Fruit fly (Drosophila melanogaster): ENCODE data around the gene CG13065.

The CG13065 gene

dm6 chr3L:16231857-16232256, 45.4 kb upstream of the CG13065 start, which contains the start of the genes PDCD-5 and MED10 (continued):
- no peak for TF ChIP-seq Six4 (GFP tag; optimal IDR thresholded peaks at IDR 0.05)
- no peak for TF ChIP-seq zfh1 (GFP tag; IDR thresholded peaks at IDR 0.05)
- TF ChIP-seq nerfin-1 (tag; optimal IDR thresholded peaks at IDR 0.05), result peak; percentile 64
- TF ChIP-seq CG18476 (GFP tag; optimal IDR thresholded peaks at IDR 0.05), result no peak
- TF ChIP-seq odd (GFP tag; optimal IDR thresholded peaks at IDR 0.05), result no peak
- no peak for TF ChIP-seq Vsx1 (GFP tag; optimal IDR thresholded peaks at IDR 0.05)
- no peak for TF ChIP-seq lbe (GFP tag; optimal IDR thresholded peaks at IDR 0.05)
- no peak for TF ChIP-seq tio (GFP tag; optimal IDR thresholded peaks at IDR 0.05)
- no peak for TF ChIP-seq CG11723 (GFP tag; optimal IDR thresholded peaks at IDR 0.05)
- no peak for TF ChIP-seq gt (GFP tag; IDR thresholded peaks at IDR 0.05)
- peak; percentile 35 for TF ChIP-seq NfI (GFP tag; optimal IDR thresholded peaks at IDR 0.05)
- TF ChIP-seq Asciz (GFP tag; optimal IDR thresholded peaks at IDR 0.05), result no peak
- no peak for TF ChIP-seq B-H2 (GFP tag; optimal IDR thresholded peaks at IDR 0.05)
- no peak for TF ChIP-seq NFAT (GFP tag; IDR thresholded peaks at IDR 0.05)
- no peak for TF ChIP-seq abd-A (tag; optimal IDR thresholded peaks at IDR 0.05)
- no peak for TF ChIP-seq pnt (GFP tag; optimal IDR thresholded peaks at IDR 0.05)
- peak; percentile 89 for TF ChIP-seq Med (GFP tag)
- TF ChIP-seq knrl (GFP tag; IDR thresholded peaks at IDR 0.05; ENCODE audit: partially characterized antibody), result peak; percentile 30; the same call in 1 of the 3 replicates
- no peak for TF ChIP-seq dmrt99B (tag; optimal IDR thresholded peaks at IDR 0.05)
- no peak for TF ChIP-seq jing (GFP tag; optimal IDR thresholded peaks at IDR 0.05)
- TF ChIP-seq wor (GFP tag; IDR thresholded peaks at IDR 0.05), result no peak
- no peak for TF ChIP-seq CG4328 (GFP tag; optimal IDR thresholded peaks at IDR 0.05)
- no peak for TF ChIP-seq bigmax (GFP tag; optimal IDR thresholded peaks at IDR 0.05)
- TF ChIP-seq CG10959 (GFP tag; IDR thresholded peaks at IDR 0.05), result peak; percentile 33; the same call in 1 of the 2 replicates
- TF ChIP-seq CG4282 (GFP tag; optimal IDR thresholded peaks at IDR 0.05), result no peak
- TF ChIP-seq CG14710 (tag; optimal IDR thresholded peaks at IDR 0.05), result peak; percentile 83
- TF ChIP-seq chm (GFP tag; IDR thresholded peaks at IDR 0.05), result no peak
- no peak for TF ChIP-seq H2.0 (GFP tag; IDR thresholded peaks at IDR 0.05)
- TF ChIP-seq bab2 (GFP tag; optimal IDR thresholded peaks at IDR 0.05), result no peak
- no peak; the same call in 1 of the 2 replicates for TF ChIP-seq E2f2 (GFP tag; IDR thresholded peaks at IDR 0.05)
- no peak for TF ChIP-seq Antp (GFP tag; optimal IDR thresholded peaks at IDR 0.05)
- TF ChIP-seq tgo (GFP tag; IDR thresholded peaks at IDR 0.05), result no peak
- no peak for TF ChIP-seq B-H1 (GFP tag; IDR thresholded peaks at IDR 0.05)
- no peak for TF ChIP-seq CG32767 (GFP tag; IDR thresholded peaks at IDR 0.05)
- TF ChIP-seq CG32772 (GFP tag; IDR thresholded peaks at IDR 0.05), result no peak
- TF ChIP-seq CG6683 (GFP tag; optimal IDR thresholded peaks at IDR 0.05), result no peak
- TF ChIP-seq Ravus (GFP tag; IDR thresholded peaks at IDR 0.05), result no peak
- TF ChIP-seq CG4360 (GFP tag; IDR thresholded peaks at IDR 0.05), result no peak
- TF ChIP-seq GATAe (GFP tag; conservative IDR thresholded peaks at IDR 0.05), result no peak
- TF ChIP-seq mam (GFP tag; optimal IDR thresholded peaks at IDR 0.05), result no peak
- no peak for TF ChIP-seq CG5953 (GFP tag; IDR thresholded peaks at IDR 0.05)
- no peak for TF ChIP-seq Optix (GFP tag; IDR thresholded peaks at IDR 0.05)
- no peak for TF ChIP-seq CG12942 (GFP tag; optimal IDR thresholded peaks at IDR 0.05)
- no peak for TF ChIP-seq gem (tag; optimal IDR thresholded peaks at IDR 0.05)
- TF ChIP-seq gcm2 (GFP tag; optimal IDR thresholded peaks at IDR 0.05), result no peak
- TF ChIP-seq CG6813 (GFP tag; optimal IDR thresholded peaks at IDR 0.05), result no peak
- no peak for TF ChIP-seq Mes4 (GFP tag; optimal IDR thresholded peaks at IDR 0.05)
- no peak for TF ChIP-seq Kr (GFP tag; optimal IDR thresholded peaks at IDR 0.05)
- peak; percentile 96 for TF ChIP-seq gfzf (GFP tag; optimal IDR thresholded peaks at IDR 0.05)
- TF ChIP-seq Doc3 (GFP tag; IDR thresholded peaks at IDR 0.05; ENCODE audit: partially characterized antibody), result no peak
- no peak for TF ChIP-seq CG33557 (GFP tag; optimal IDR thresholded peaks at IDR 0.05)
- TF ChIP-seq CG4820 (GFP tag; optimal IDR thresholded peaks at IDR 0.05), result no peak
